Fruit fly (Drosophila melanogaster) whole organism, prepupa: ENCODE measurements around the gene CG15514.

Source experiments
- Blimp-1 ChIP-seq: fragments of 200-800 bp; sonication (Bioruptor generic); optimal IDR thresholded peaks from 3 replicates; lab custom pipeline; 2017; ENCODE audit warnings: missing biosample characterization, missing genetic modification characterization, mild to moderate bottlenecking, moderate library complexity, missing genetic modification reagents
- CG10631 ChIP-seq: fragments of 200-800 bp; sonication (Bioruptor generic); optimal IDR thresholded peaks from 2 replicates; lab custom pipeline; 2016; ENCODE audit warnings: missing biosample characterization, missing genetic modification characterization
- CG10669 ChIP-seq: fragments of 200-800 bp; sonication (Bioruptor generic); optimal IDR thresholded peaks from 3 replicates; lab custom pipeline; 2018; ENCODE audit warnings: missing biosample characterization, mild to moderate bottlenecking, missing genetic modification characterization, moderate library complexity
- CG11294 ChIP-seq: fragments of 200-800 bp; sonication (Bioruptor generic); IDR thresholded peaks from 2 replicates; pipeline ENCODE4 v1.3.6; 2022; ENCODE audit warnings: missing biosample characterization, missing genetic modification characterization
- CG11762 ChIP-seq: fragments of 200-800 bp; sonication (Bioruptor generic); optimal IDR thresholded peaks from 3 replicates; lab custom pipeline; 2016; ENCODE audit warnings: missing biosample characterization, missing genetic modification characterization; ENCODE audit not compliant: insufficient read depth
- CG15336 ChIP-seq: fragments of 200-800 bp; sonication (Bioruptor generic); IDR thresholded peaks from 2 replicates; pipeline ENCODE4 v1.3.6; 2022; ENCODE audit warnings: missing biosample characterization, missing genetic modification characterization
- CG1621 ChIP-seq: fragments of 200-800 bp; sonication (Bioruptor generic); optimal IDR thresholded peaks from 3 replicates; lab custom pipeline; 2018; ENCODE audit warnings: missing biosample characterization, mild to moderate bottlenecking, missing genetic modification characterization
- CG16779 ChIP-seq: fragments of 200-800 bp; sonication (Bioruptor generic); optimal IDR thresholded peaks from 3 replicates; lab custom pipeline; 2017; ENCODE audit warnings: missing biosample characterization, mild to moderate bottlenecking, missing genetic modification characterization
- CG3032 ChIP-seq: fragments of 200-800 bp; optimal IDR thresholded peaks from 2 replicates; lab custom pipeline; 2019; ENCODE audit warnings: missing biosample characterization, mild to moderate bottlenecking, missing genetic modification characterization, moderate library complexity
- CG31627 ChIP-seq: fragments of 200-800 bp; sonication (Bioruptor generic); optimal IDR thresholded peaks from 3 replicates; lab custom pipeline; 2016; ENCODE audit warnings: missing biosample characterization, missing genetic modification characterization
- CG32006 ChIP-seq: fragments of 200-800 bp; sonication (Bioruptor generic); optimal IDR thresholded peaks from 3 replicates; lab custom pipeline; 2017; ENCODE audit warnings: missing biosample characterization, mild to moderate bottlenecking, missing genetic modification characterization
- CG34406 ChIP-seq: fragments of 200-800 bp; sonication (Bioruptor generic); optimal IDR thresholded peaks from 3 replicates; lab custom pipeline; 2016; ENCODE audit warnings: missing biosample characterization, missing genetic modification characterization
- CG3919 ChIP-seq: fragments of 200-800 bp; sonication (Bioruptor generic); optimal IDR thresholded peaks from 3 replicates; lab custom pipeline; 2016; ENCODE audit warnings: missing biosample characterization, missing genetic modification characterization
- CG4318 ChIP-seq: fragments of 200-800 bp; sonication (Bioruptor generic); optimal IDR thresholded peaks from 3 replicates; lab custom pipeline; 2017; ENCODE audit warnings: missing biosample characterization, mild to moderate bottlenecking, missing genetic modification characterization
- CG6163 ChIP-seq: fragments of 200-800 bp; sonication (Bioruptor generic); IDR thresholded peaks from 3 replicates; pipeline ENCODE4 v1.3.6; 2022; ENCODE audit warnings: missing biosample characterization, missing genetic modification characterization
- CG6792 ChIP-seq: fragments of 200-800 bp; sonication (Bioruptor generic); optimal IDR thresholded peaks from 3 replicates; lab custom pipeline; 2016; ENCODE audit warnings: missing biosample characterization, missing genetic modification characterization
- CG6808 ChIP-seq: fragments of 200-800 bp; sonication (Bioruptor generic); optimal IDR thresholded peaks from 3 replicates; lab custom pipeline; 2017; ENCODE audit warnings: missing biosample characterization, missing genetic modification characterization, mild to moderate bottlenecking, moderate library complexity, missing genetic modification reagents
- CG6854 ChIP-seq: fragments of 200-800 bp; sonication (Bioruptor generic); optimal IDR thresholded peaks from 2 replicates; lab custom pipeline; 2017; ENCODE audit warnings: missing biosample characterization, mild to moderate bottlenecking, missing genetic modification characterization
- CG7368 ChIP-seq: fragments of 200-800 bp; sonication (Bioruptor generic); optimal IDR thresholded peaks from 3 replicates; lab custom pipeline; 2016; ENCODE audit warnings: missing biosample characterization, missing genetic modification characterization
- CG8119 ChIP-seq: fragments of 200-800 bp; sonication (Bioruptor generic); IDR thresholded peaks from 3 replicates; pipeline ENCODE4 v1.3.6; 2022; ENCODE audit warnings: missing biosample characterization, missing genetic modification characterization
- CG8319 ChIP-seq: fragments of 200-800 bp; sonication (Bioruptor generic); optimal IDR thresholded peaks from 3 replicates; lab custom pipeline; 2016; ENCODE audit warnings: missing biosample characterization, missing genetic modification characterization
- CG8632 ChIP-seq: fragments of 200-800 bp; sonication (Bioruptor generic); optimal IDR thresholded peaks from 3 replicates; lab custom pipeline; 2016; ENCODE audit warnings: missing biosample characterization, missing genetic modification characterization
- Eip75B ChIP-seq: fragments of 200-800 bp; sonication (Bioruptor generic); optimal IDR thresholded peaks from 3 replicates; lab custom pipeline; 2016; ENCODE audit warnings: missing biosample characterization, missing genetic modification characterization
- Eip78C ChIP-seq: fragments of 200-800 bp; sonication (Bioruptor generic); peaks from one replicate; lab custom pipeline; 2016; ENCODE audit warnings: missing biosample characterization, missing genetic modification characterization
- Eip93F ChIP-seq: fragments of 200-800 bp; sonication (Bioruptor generic); optimal IDR thresholded peaks from 2 replicates; lab custom pipeline; 2016; ENCODE audit warnings: missing biosample characterization, mild to moderate bottlenecking, missing genetic modification characterization
- Ets21C ChIP-seq: fragments of 200-800 bp; sonication (Bioruptor generic); optimal IDR thresholded peaks from 3 replicates; lab custom pipeline; 2016; ENCODE audit warnings: missing biosample characterization, missing genetic modification characterization
- Ets96B ChIP-seq: fragments of 200-800 bp; optimal IDR thresholded peaks from 2 replicates; lab custom pipeline; 2019; ENCODE audit warnings: missing biosample characterization, mild to moderate bottlenecking, missing genetic modification characterization, moderate library complexity
- Gug ChIP-seq: fragments of 200-800 bp; sonication (Bioruptor generic); IDR thresholded peaks from 2 replicates; pipeline ENCODE4 v1.3.6; 2022; ENCODE audit warnings: missing biosample characterization, missing genetic modification characterization
- Hr38 ChIP-seq: sonication (Bioruptor generic); optimal IDR thresholded peaks from 2 replicates; lab custom pipeline; 2016; ENCODE audit warnings: missing biosample characterization, missing genetic modification characterization
- Hr39 ChIP-seq: fragments of 200-800 bp; sonication (Bioruptor generic); optimal IDR thresholded peaks from 2 replicates; lab custom pipeline; 2016; ENCODE audit warnings: missing biosample characterization, missing genetic modification characterization
- Hr4 ChIP-seq: fragments of 200-800 bp; sonication (Bioruptor generic); optimal IDR thresholded peaks from 3 replicates; lab custom pipeline; 2016; ENCODE audit warnings: missing biosample characterization, missing genetic modification characterization
- Lpt ChIP-seq: fragments of 200-800 bp; sonication (Bioruptor generic); optimal IDR thresholded peaks from 3 replicates; lab custom pipeline; 2016; ENCODE audit warnings: missing biosample characterization, missing genetic modification characterization
- Met ChIP-seq: fragments of 200-800 bp; sonication (Bioruptor generic); optimal IDR thresholded peaks from 3 replicates; lab custom pipeline; 2016; ENCODE audit warnings: missing biosample characterization, missing genetic modification characterization
- Smox ChIP-seq: fragments of 200-800 bp; sonication (Bioruptor generic); optimal IDR thresholded peaks from 3 replicates; lab custom pipeline; 2016; ENCODE audit warnings: missing biosample characterization, missing genetic modification characterization
- Sox14 ChIP-seq: fragments of 200-800 bp; sonication (Bioruptor generic); optimal IDR thresholded peaks from 3 replicates; lab custom pipeline; 2016; ENCODE audit warnings: missing biosample characterization, missing genetic modification characterization
- Sox15 ChIP-seq: fragments of 200-800 bp; sonication (Bioruptor generic); optimal IDR thresholded peaks from 3 replicates; lab custom pipeline; 2016; ENCODE audit warnings: missing biosample characterization, missing genetic modification characterization
- achi ChIP-seq: fragments of 200-800 bp; sonication (Bioruptor generic); optimal IDR thresholded peaks from 3 replicates; lab custom pipeline; 2016; ENCODE audit warnings: missing biosample characterization, missing genetic modification characterization
- cyc ChIP-seq: fragments of 200-800 bp; sonication (Bioruptor generic); optimal IDR thresholded peaks from 3 replicates; lab custom pipeline; 2016; ENCODE audit warnings: missing biosample characterization, missing genetic modification characterization
- dac ChIP-seq: fragments of 200-800 bp; sonication (Bioruptor generic); optimal IDR thresholded peaks from 2 replicates; lab custom pipeline; 2017; ENCODE audit warnings: missing biosample characterization, mild to moderate bottlenecking, missing genetic modification characterization
- dsx ChIP-seq: fragments of 200-800 bp; optimal IDR thresholded peaks from 3 replicates; lab custom pipeline; 2019; ENCODE audit warnings: missing biosample characterization, mild to moderate bottlenecking, missing genetic modification characterization, moderate library complexity; ENCODE audit not compliant: poor library complexity, severe bottlenecking
- eg ChIP-seq: fragments of 200-800 bp; sonication (Bioruptor generic); IDR thresholded peaks from 3 replicates; pipeline ENCODE4 v1.3.6; 2022; ENCODE audit warnings: missing biosample characterization, missing genetic modification characterization
- esn ChIP-seq: fragments of 200-800 bp; sonication (Bioruptor generic); optimal IDR thresholded peaks from 2 replicates; lab custom pipeline; 2016; ENCODE audit warnings: missing biosample characterization, mild to moderate bottlenecking, missing genetic modification characterization, moderate library complexity
- fd85E ChIP-seq: fragments of 200-800 bp; sonication (Bioruptor generic); optimal IDR thresholded peaks from 3 replicates; lab custom pipeline; 2016; ENCODE audit warnings: missing biosample characterization, missing genetic modification characterization
- lz ChIP-seq: fragments of 200-800 bp; sonication (Bioruptor generic); optimal IDR thresholded peaks from 3 replicates; lab custom pipeline; 2016; ENCODE audit warnings: missing biosample characterization, missing genetic modification characterization
- net ChIP-seq: fragments of 200-800 bp; sonication (Bioruptor generic); optimal IDR thresholded peaks from 3 replicates; lab custom pipeline; 2016; ENCODE audit warnings: missing biosample characterization, missing genetic modification characterization
- pdm3 ChIP-seq: fragments of 200-800 bp; sonication (Bioruptor generic); optimal IDR thresholded peaks from 3 replicates; lab custom pipeline; 2016; ENCODE audit warnings: missing biosample characterization, missing genetic modification characterization
- salr ChIP-seq, 2 experiments: fragments of 200-800 bp; sonication (Bioruptor generic); optimal IDR thresholded peaks; 3 replicates each; lab custom pipeline; 2016 to 2018; ENCODE audit warnings: missing biosample characterization in 2 of 2, missing genetic modification characterization in 2 of 2, mild to moderate bottlenecking in 1 of 2
- ss ChIP-seq, 2 experiments: fragments of 200-800 bp; sonication (Bioruptor generic); optimal IDR thresholded peaks; 2 replicates in 1 of 2; 3 replicates in 1 of 2; lab custom pipeline; 2017 to 2018; ENCODE audit warnings: mild to moderate bottlenecking in 2 of 2, missing biosample characterization in 2 of 2, missing genetic modification characterization in 2 of 2, moderate library complexity in 1 of 2
- svp ChIP-seq: fragments of 200-800 bp; sonication (Bioruptor generic); peaks from one replicate; lab custom pipeline; 2016; ENCODE audit warnings: missing biosample characterization, missing genetic modification characterization
- topi ChIP-seq: fragments of 200-800 bp; sonication (Bioruptor generic); optimal IDR thresholded peaks from 3 replicates; lab custom pipeline; 2016; ENCODE audit warnings: missing biosample characterization, missing genetic modification characterization
- vri ChIP-seq: fragments of 200-800 bp; sonication (Bioruptor generic); optimal IDR thresholded peaks from 3 replicates; lab custom pipeline; 2016; ENCODE audit warnings: missing biosample characterization, mild to moderate bottlenecking, missing genetic modification characterization

CG15514 gene

DNA sequence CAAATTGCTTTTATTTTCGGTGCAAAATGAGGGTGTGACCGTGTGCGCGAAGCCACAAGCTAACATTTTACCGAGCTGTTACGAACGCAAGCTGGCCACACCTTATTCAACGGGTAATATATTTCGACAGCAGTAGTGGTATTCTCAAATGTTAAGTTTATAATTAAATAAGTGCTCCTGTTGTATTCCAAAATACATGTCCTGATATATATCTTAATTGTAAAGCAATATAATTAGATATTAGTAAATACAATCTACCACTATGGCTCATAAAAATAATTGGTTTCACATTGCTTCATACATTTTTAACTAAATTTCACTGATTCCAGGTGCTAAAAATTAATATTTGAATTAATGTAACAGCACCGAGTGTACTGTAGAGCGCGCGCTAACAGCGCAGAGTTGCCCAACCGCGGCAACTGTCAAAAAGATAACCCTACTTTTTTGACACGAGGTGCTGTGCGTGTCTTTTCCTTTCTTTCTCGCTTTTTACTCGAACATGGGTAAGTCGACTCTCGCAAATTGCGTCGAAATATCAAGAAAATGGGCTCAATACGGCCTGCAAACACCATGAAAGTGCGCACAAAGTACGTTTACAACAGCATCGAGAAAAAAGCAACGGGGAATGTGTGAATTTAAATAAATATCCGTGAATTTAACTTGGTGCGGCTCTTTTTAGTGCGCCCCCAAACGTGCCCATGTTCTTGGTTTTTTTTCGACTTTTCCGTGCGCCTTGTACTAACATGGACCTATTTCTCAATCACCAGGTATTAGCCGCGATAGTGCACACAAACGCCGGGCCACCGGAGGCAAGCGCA lies at the start of gene CG15514, which contains the start of gene RpS8:
Gene CG15514 (minus strand): TSS at position 63 of the 818 bp plus-strand sequence.
Gene RpS8 (plus strand): TSS at position 151 of the 818 bp plus-strand sequence.
- TF ChIP-seq eg (GFP tag; lab: Robert Waterston, UW) (no peak), Hr39 (GFP tag; lab: Kevin White, UChicago) (peak; percentile 14), pdm3 (GFP tag; lab: Kevin White, UChicago) (no peak), Ets21C (GFP tag; lab: Kevin White, UChicago) (no peak), vri (no peak), CG6163 (GFP tag; lab: Robert Waterston, UW) (peak; percentile 66), Hr4 (GFP tag; lab: Kevin White, UChicago) (no peak), Hr38 (GFP tag; lab: Kevin White, UChicago) (no peak), achi (GFP tag; lab: Kevin White, UChicago) (peak; percentile 100), CG7368 (GFP tag; lab: Kevin White, UChicago) (no peak), CG32006 (no peak), dac (GFP tag; lab: Kevin White, UChicago) (no peak), ss (GFP tag; optimal IDR thresholded peaks at IDR 0.05; lab: Kevin White, UChicago) (peak; percentile 12 to 42), Eip93F (GFP tag; lab: Kevin White, UChicago) (no peak), CG15336 (peak; percentile 34; the same call in 1 of the 2 replicates), CG11294 (GFP tag; lab: Robert Waterston, UW) (no peak), CG8632 (GFP tag; lab: Kevin White, UChicago) (no peak), CG10669 (GFP tag; lab: Kevin White, UChicago) (no peak), CG10631 (GFP tag; lab: Kevin White, UChicago) (no peak), Lpt (GFP tag; lab: Kevin White, UChicago) (peak; percentile 6), Met (GFP tag; lab: Kevin White, UChicago) (no peak), esn (GFP tag; lab: Kevin White, UChicago) (peak; percentile 50), Eip78C (peak; percentile 79), CG8119 (GFP tag; lab: Robert Waterston, UW) (0 out of 3 replicates have a peak, but pooled peaks have one; percentile 30), CG31627 (GFP tag; lab: Kevin White, UChicago) (peak; percentile 28), Sox15 (no peak), salr (GFP tag; optimal IDR thresholded peaks at IDR 0.05; lab: Kevin White, UChicago) (peak in 1 of 2 experiments; percentile 17), Sox14 (GFP tag; lab: Kevin White, UChicago) (peak; percentile 10), CG8319 (GFP tag; lab: Kevin White, UChicago) (no peak), topi (GFP tag; lab: Kevin White, UChicago) (peak; percentile 20), CG34406 (peak; percentile 11), CG3919 (GFP tag; lab: Kevin White, UChicago) (peak; percentile 23), CG11762 (peak; percentile 45), CG4318 (no peak), Smox (GFP tag; lab: Kevin White, UChicago) (no peak), cyc (GFP tag; lab: Kevin White, UChicago) (peak; percentile 11), fd85E (GFP tag; lab: Kevin White, UChicago) (no peak), CG6792 (GFP tag; lab: Kevin White, UChicago) (peak; percentile 43), CG1621 (tag; lab: Kevin White, UChicago) (peak; percentile 3), CG6854 (peak; percentile 49), svp (GFP tag; lab: Kevin White, UChicago) (no peak), Eip75B (no peak), Ets96B (tag; lab: Kevin White, UChicago) (peak; percentile 72), dsx (no peak), CG3032 (tag; lab: Kevin White, UChicago) (peak; percentile 47), CG16779 (tag; lab: Kevin White, UChicago) (no peak), net (no peak), Blimp-1 (peak; percentile 50), Gug (GFP tag; lab: Robert Waterston, UW) (peak; percentile 59), lz (GFP tag; lab: Kevin White, UChicago) (peak; percentile 38), CG6808 (GFP tag; lab: Kevin White, UChicago) (no peak)
